Worm (Caenorhabditis elegans): ENCODE data around the gene Y48E1C.1.

Y48E1C.1 gene

DNA sequence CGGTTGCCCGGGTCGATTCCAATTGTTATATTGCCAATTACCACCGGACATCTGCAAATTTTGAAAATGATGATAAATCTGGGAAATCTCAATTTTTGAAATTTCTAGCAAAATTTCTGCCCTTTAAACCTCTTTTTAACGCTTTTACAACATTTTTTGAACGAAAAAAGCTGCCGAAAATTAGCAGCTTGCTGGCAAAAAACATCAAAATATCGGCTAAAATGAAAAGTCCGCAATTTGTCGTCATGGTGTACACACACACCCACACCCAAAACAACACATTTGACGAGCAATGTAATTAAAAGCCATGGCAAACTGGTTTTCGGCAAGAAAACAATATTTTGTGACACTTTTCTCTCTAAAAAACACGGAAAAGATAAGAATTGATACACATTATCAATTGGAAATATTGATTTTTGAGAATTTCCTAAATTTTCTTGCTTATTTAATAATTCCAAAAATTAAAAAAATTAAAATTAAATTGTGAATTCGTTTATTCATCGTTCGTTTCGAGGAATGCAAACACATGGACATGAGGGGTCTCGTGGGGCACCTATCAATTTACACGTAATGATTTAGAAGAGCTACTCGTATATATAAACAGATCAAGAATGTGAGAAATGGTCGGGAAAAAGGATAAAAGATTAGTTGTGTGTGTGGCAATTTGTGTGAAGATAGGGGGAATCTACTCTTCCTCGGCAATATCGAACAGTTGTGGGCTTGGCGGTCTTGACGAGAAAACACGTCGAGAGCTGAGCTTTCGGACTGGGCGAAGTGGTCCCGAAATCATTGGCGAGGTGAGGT is 46.0 kb downstream of the Y48E1C.1 start, which contains the start of gene pqn-27 (continued):
- TF ChIP-seq nhr-120 (GFP tag; IDR thresholded peaks at IDR 0.05) (no peak), ets-4 (GFP tag; optimal IDR thresholded peaks at IDR 0.05) (no peak), T07F8.4 (tag; optimal IDR thresholded peaks at IDR 0.05) (no peak), ztf-26 (tag; optimal IDR thresholded peaks at IDR 0.05) (peak; percentile 85), ztf-22 (GFP tag; optimal IDR thresholded peaks at IDR 0.05) (peak; percentile 65), chd-7 (tag; optimal IDR thresholded peaks at IDR 0.05) (peak; percentile 62), nhr-179 (tag; optimal IDR thresholded peaks at IDR 0.05) (no peak), F23B12.7 (tag; optimal IDR thresholded peaks at IDR 0.05; ENCODE audit: insufficient read depth) (peak; percentile 50), ekl-4 (GFP tag; IDR thresholded peaks at IDR 0.05) (no peak), aptf-2 (GFP tag; conservative IDR thresholded peaks at IDR 0.05) (no peak), snpc-3.4 (tag; optimal IDR thresholded peaks at IDR 0.05) (peak; percentile 8), B0336.3 (GFP tag; IDR thresholded peaks at IDR 0.05) (peak; percentile 70; the same call in 1 of the 2 replicates), hlh-26 (GFP tag; conservative IDR thresholded peaks at IDR 0.05) (no peak), lin-40 (tag; optimal IDR thresholded peaks at IDR 0.05) (peak; percentile 79), attf-3 (GFP tag; conservative IDR thresholded peaks at IDR 0.05) (no peak), pha-4 (tag; optimal IDR thresholded peaks at IDR 0.05) (peak; percentile 80), T26A5.8 (tag; optimal IDR thresholded peaks at IDR 0.05) (peak; percentile 23), F37B4.10 (GFP tag; IDR thresholded peaks at IDR 0.05) (no peak), hmg-20 (GFP tag; IDR thresholded peaks at IDR 0.05) (0 out of 2 replicates have a peak, but pooled peaks have one; percentile 27), fkh-3 (tag; optimal IDR thresholded peaks at IDR 0.05) (no peak), rcor-1 (GFP tag; IDR thresholded peaks at IDR 0.05) (peak; percentile 44; the same call in 1 of the 2 replicates), ZK185.1 (tag; optimal IDR thresholded peaks at IDR 0.05; ENCODE audit: poor library complexity, severe bottlenecking) (no peak), ztf-3 (GFP tag; optimal IDR thresholded peaks at IDR 0.05) (peak; percentile 39), unc-62 (GFP tag; optimal IDR thresholded peaks at IDR 0.05) (no peak), efl-1 (GFP tag; optimal IDR thresholded peaks at IDR 0.05) (no peak), hmg-1.2 (GFP tag; IDR thresholded peaks at IDR 0.05) (no peak), let-607 (tag; optimal IDR thresholded peaks at IDR 0.05) (no peak), tlf-1 (GFP tag; optimal IDR thresholded peaks at IDR 0.05) (peak; percentile 56), ztf-25 (GFP tag; IDR thresholded peaks at IDR 0.05) (no peak), D2030.7 (GFP tag; IDR thresholded peaks at IDR 0.05) (no peak), F39B2.1 (GFP tag; IDR thresholded peaks at IDR 0.05) (no peak), somi-1 (GFP tag; optimal IDR thresholded peaks at IDR 0.05) (peak; percentile 58), madf-3 (GFP tag; IDR thresholded peaks at IDR 0.05) (no peak), mcd-1 (GFP tag; IDR thresholded peaks at IDR 0.05) (peak; percentile 54), zfh-2 (GFP tag; conservative IDR thresholded peaks at IDR 0.05) (0 out of 2 replicates have a peak, but pooled peaks have one; percentile 18), repo-1 (tag; optimal IDR thresholded peaks at IDR 0.05) (peak; percentile 91), K11D2.4 (GFP tag; IDR thresholded peaks at IDR 0.05) (peak; percentile 40; the same call in 1 of the 2 replicates), Y79H2A.3 (GFP tag; conservative IDR thresholded peaks at IDR 0.05) (no peak), hlh-12 (tag; optimal IDR thresholded peaks at IDR 0.05) (no peak), pbrm-1 (GFP tag; IDR thresholded peaks at IDR 0.05) (peak; percentile 52; the same call in 1 of the 2 replicates), Y53G8AR.9 (GFP tag; conservative IDR thresholded peaks at IDR 0.05) (peak; percentile 64; the same call in 1 of the 2 replicates), hrde-1 (tag; optimal IDR thresholded peaks at IDR 0.05; ENCODE audit: borderline replicate concordance) (no peak), B0261.1 (tag; optimal IDR thresholded peaks at IDR 0.05) (no peak), F33H1.4 (GFP tag; IDR thresholded peaks at IDR 0.05) (no peak), snpc-1.1 (tag; optimal IDR thresholded peaks at IDR 0.05; ENCODE audit: insufficient read depth) (no peak), mel-28 (tag; optimal IDR thresholded peaks at IDR 0.05; ENCODE audit: borderline replicate concordance) (no peak)
